Worm (Caenorhabditis elegans): Measurements from ENCODE around the gene F56H9.9.

DNA sequence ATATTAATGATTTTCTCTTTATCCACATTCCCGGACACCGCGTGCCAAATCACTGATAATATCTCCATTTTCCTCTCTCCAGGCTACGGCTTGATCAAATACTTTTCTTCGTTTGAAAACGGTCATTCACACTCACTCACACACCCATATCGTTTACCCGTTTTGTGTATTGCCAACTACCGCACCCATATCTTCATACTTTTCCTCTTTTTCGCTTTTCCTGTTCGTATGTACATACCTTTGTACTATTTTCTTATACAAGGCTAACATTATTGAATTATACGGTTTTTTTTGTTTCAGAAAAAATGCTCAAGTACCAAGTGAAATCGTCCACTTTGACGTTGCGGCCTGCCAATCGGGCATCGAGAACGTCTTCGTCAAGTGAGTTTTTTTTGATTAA lies 43.7 kb upstream of the F56H9.9 start, which contains the start of gene W05B10.4:
- no peak for TF ChIP-seq ama-1 (optimal IDR thresholded peaks at IDR 0.05)
- TF ChIP-seq flt-1 (GFP tag; IDR thresholded peaks at IDR 0.05), result no peak
- no peak for TF ChIP-seq ceh-13 (GFP tag; optimal IDR thresholded peaks at IDR 0.05)
- TF ChIP-seq F13C5.2 (tag; optimal IDR thresholded peaks at IDR 0.05), result no peak
- TF ChIP-seq hmbx-1 (tag; optimal IDR thresholded peaks at IDR 0.05), result no peak
- no peak for TF ChIP-seq sea-1 (GFP tag; conservative IDR thresholded peaks at IDR 0.05)
- no peak for TF ChIP-seq pes-1 (GFP tag; IDR thresholded peaks at IDR 0.05)
- no peak for TF ChIP-seq hnd-1 (tag; optimal IDR thresholded peaks at IDR 0.05)
- no peak for TF ChIP-seq scrt-1 (GFP tag; IDR thresholded peaks at IDR 0.05)
- TF ChIP-seq B0310.2 (tag; optimal IDR thresholded peaks at IDR 0.05), result no peak
- TF ChIP-seq ets-7 (tag; optimal IDR thresholded peaks at IDR 0.05), result no peak
- TF ChIP-seq ceh-36 (tag; optimal IDR thresholded peaks at IDR 0.05), result no peak
- TF ChIP-seq tbx-37 (GFP tag; conservative IDR thresholded peaks at IDR 0.05), result no peak
- TF ChIP-seq tra-4 (tag; optimal IDR thresholded peaks at IDR 0.05), result no peak

Measured in whole organism, early embryonic.